Worm (Caenorhabditis elegans) whole organism, L2 larva: ENCODE results near the gene lgc-45.
A peak's percentile ranks its signal among the peaks of the same experiment; 100 is the strongest.

ENCODE experiments used
- C34F6.9 ChIP-seq: fragments of 150-350 bp; optimal IDR thresholded peaks from 2 replicates; lab custom pipeline; 2014; ENCODE audit warnings: missing biosample characterization, missing genetic modification characterization
- R02D3.7 ChIP-seq: fragments of 150-350 bp; optimal IDR thresholded peaks from 2 replicates; lab custom pipeline; 2014; ENCODE audit warnings: missing biosample characterization, missing genetic modification characterization
- ZK546.5 ChIP-seq: sonication (generic microtip); optimal IDR thresholded peaks from 2 replicates; lab custom pipeline; 2017; ENCODE audit warnings: missing biosample characterization, missing genetic modification characterization
- aly-2 ChIP-seq: fragments of 150-350 bp; optimal IDR thresholded peaks from 2 replicates; lab custom pipeline; 2014; ENCODE audit warnings: missing biosample characterization, missing genetic modification characterization
- ama-1 ChIP-seq: fragments of 150-350 bp; optimal IDR thresholded peaks from 2 replicates; lab custom pipeline; 2018; ENCODE audit warnings: inconsistent platforms
- ceh-16 ChIP-seq: fragments of 150-350 bp; optimal IDR thresholded peaks from 2 replicates; lab custom pipeline; 2014; ENCODE audit warnings: missing biosample characterization, missing genetic modification characterization
- ceh-82 ChIP-seq: fragments of 150-350 bp; optimal IDR thresholded peaks from 2 replicates; lab custom pipeline; 2014; ENCODE audit warnings: missing biosample characterization, missing genetic modification characterization
- crh-2 ChIP-seq: sonication (generic microtip); optimal IDR thresholded peaks from 2 replicates; lab custom pipeline; 2017; ENCODE audit warnings: missing biosample characterization, missing genetic modification characterization
- egl-27 ChIP-seq: sonication (generic microtip); optimal IDR thresholded peaks from 3 replicates; lab custom pipeline; 2017; ENCODE audit warnings: missing biosample characterization, missing genetic modification reagents, missing genetic modification characterization
- elt-1 ChIP-seq: fragments of 150-350 bp; optimal IDR thresholded peaks from 2 replicates; lab custom pipeline; 2014; ENCODE audit warnings: missing biosample characterization, missing genetic modification characterization
- elt-3 ChIP-seq: sonication (generic microtip); optimal IDR thresholded peaks from 2 replicates; lab custom pipeline; 2017; ENCODE audit warnings: missing biosample characterization, missing genetic modification characterization
- gmeb-1 ChIP-seq: fragments of 150-350 bp; optimal IDR thresholded peaks from 2 replicates; lab custom pipeline; 2014; ENCODE audit warnings: missing biosample characterization, missing genetic modification characterization
- lin-39 ChIP-seq: fragments of 150-350 bp; optimal IDR thresholded peaks from 2 replicates; lab custom pipeline; 2014; ENCODE audit warnings: missing biosample characterization, missing genetic modification reagents, missing genetic modification characterization
- lsy-2 ChIP-seq, 2 experiments: fragments of 150-350 bp in 1 of 2; sonication (generic microtip) in 1 of 2; optimal IDR thresholded peaks; 2 replicates each; lab custom pipeline; 2014 to 2017; ENCODE audit warnings: missing biosample characterization in 2 of 2, missing genetic modification characterization in 2 of 2
- mdl-1 ChIP-seq, 2 experiments: fragments of 150-350 bp in 1 of 2; sonication (generic microtip) in 1 of 2; optimal IDR thresholded peaks; 2 replicates each; lab custom pipeline; 2017; ENCODE audit warnings: missing biosample characterization in 2 of 2, missing genetic modification characterization in 2 of 2
- nhr-10 ChIP-seq: sonication (generic microtip); optimal IDR thresholded peaks from 2 replicates; lab custom pipeline; 2017; ENCODE audit warnings: missing biosample characterization, missing genetic modification characterization
- nhr-11 ChIP-seq: fragments of 150-350 bp; optimal IDR thresholded peaks from 2 replicates; lab custom pipeline; 2014; ENCODE audit warnings: missing biosample characterization, missing genetic modification characterization
- nhr-12 ChIP-seq: fragments of 150-350 bp; optimal IDR thresholded peaks from 2 replicates; lab custom pipeline; 2014; ENCODE audit warnings: missing biosample characterization, missing genetic modification characterization
- nhr-21 ChIP-seq: fragments of 150-350 bp; optimal IDR thresholded peaks from 2 replicates; lab custom pipeline; 2014; ENCODE audit warnings: missing biosample characterization, missing genetic modification characterization
- nhr-237 ChIP-seq: fragments of 150-350 bp; optimal IDR thresholded peaks from 2 replicates; lab custom pipeline; 2014; ENCODE audit warnings: missing biosample characterization, missing genetic modification characterization
- nhr-25 ChIP-seq: fragments of 150-350 bp; sonication (generic microtip); optimal IDR thresholded peaks from 3 replicates; lab custom pipeline; 2014; ENCODE audit warnings: missing biosample characterization, missing genetic modification characterization
- nhr-6 ChIP-seq: fragments of 150-350 bp; optimal IDR thresholded peaks from 2 replicates; lab custom pipeline; 2014; ENCODE audit warnings: missing biosample characterization, missing genetic modification characterization
- nhr-77 ChIP-seq: fragments of 150-350 bp; optimal IDR thresholded peaks from 2 replicates; lab custom pipeline; 2014; ENCODE audit warnings: missing biosample characterization, missing genetic modification characterization
- peb-1 ChIP-seq: fragments of 150-350 bp; optimal IDR thresholded peaks from 2 replicates; lab custom pipeline; 2014; ENCODE audit warnings: missing biosample characterization, missing genetic modification characterization
- sem-4 ChIP-seq: fragments of 150-350 bp; optimal IDR thresholded peaks from 2 replicates; lab custom pipeline; 2014; ENCODE audit warnings: missing biosample characterization, missing genetic modification reagents, missing genetic modification characterization
- skn-1 ChIP-seq: sonication (generic microtip); optimal IDR thresholded peaks from 2 replicates; lab custom pipeline; 2017; ENCODE audit warnings: missing biosample characterization, missing genetic modification characterization
- sma-3 ChIP-seq: sonication (generic microtip); optimal IDR thresholded peaks from 2 replicates; lab custom pipeline; 2016; ENCODE audit warnings: missing genetic modification reagents, missing genetic modification characterization, missing compliant biosample characterization
- sma-9 ChIP-seq, 2 experiments: fragments of 150-350 bp in 1 of 2; sonication (generic microtip) in 1 of 2; optimal IDR thresholded peaks; 2 replicates each; lab custom pipeline; 2014 to 2016; ENCODE audit warnings: missing genetic modification characterization in 2 of 2, mild to moderate bottlenecking in 1 of 2, missing biosample characterization in 1 of 2, missing compliant biosample characterization in 1 of 2, missing genetic modification reagents in 1 of 2, moderate library complexity in 1 of 2
- snpc-4 ChIP-seq: fragments of 150-350 bp; optimal IDR thresholded peaks from 2 replicates; lab custom pipeline; 2014; ENCODE audit warnings: missing biosample characterization, missing genetic modification characterization
- unc-39 ChIP-seq: fragments of 150-350 bp; optimal IDR thresholded peaks from 2 replicates; lab custom pipeline; 2014; ENCODE audit warnings: missing biosample characterization, missing genetic modification characterization
- unc-55 ChIP-seq: fragments of 150-350 bp; sonication (generic microtip); optimal IDR thresholded peaks from 3 replicates; lab custom pipeline; 2014; ENCODE audit warnings: missing biosample characterization, missing genetic modification reagents, missing genetic modification characterization
- unc-62 ChIP-seq: fragments of 150-350 bp; optimal IDR thresholded peaks from 2 replicates; lab custom pipeline; 2014; ENCODE audit warnings: missing biosample characterization, missing genetic modification reagents, missing genetic modification characterization
- zag-1 ChIP-seq: fragments of 150-350 bp; optimal IDR thresholded peaks from 2 replicates; lab custom pipeline; 2014; ENCODE audit warnings: missing biosample characterization, missing genetic modification characterization
- ztf-1 ChIP-seq: fragments of 200-800 bp; sonication (Bioruptor generic); conservative IDR thresholded peaks from 2 replicates; pipeline ENCODE4 v1.3.6; 2022; ENCODE audit warnings: missing genetic modification characterization, missing compliant biosample characterization
- ztf-11 ChIP-seq: sonication (generic microtip); optimal IDR thresholded peaks from 2 replicates; lab custom pipeline; 2017; ENCODE audit warnings: missing biosample characterization, missing genetic modification characterization

Gene lgc-45

DNA sequence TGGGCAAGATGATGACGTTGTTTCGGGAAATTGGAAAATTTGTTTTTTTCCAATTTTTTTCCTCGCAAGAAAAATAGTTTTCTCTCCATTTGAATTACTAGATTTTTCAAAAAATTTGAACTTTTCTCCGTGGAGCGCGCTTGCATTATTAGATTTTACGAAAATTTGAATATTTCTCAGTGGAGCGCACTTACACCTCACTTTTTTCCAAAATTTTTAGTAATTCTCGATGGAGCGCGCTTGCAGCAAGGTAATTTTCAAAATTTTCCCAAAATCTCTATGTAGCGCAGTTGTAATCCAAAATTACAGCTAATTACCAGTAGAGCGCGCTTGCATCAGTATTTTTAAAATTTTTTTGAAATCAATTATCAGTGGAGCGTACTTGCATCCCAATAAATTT lies 2.6 kb upstream of the lgc-45 start:
- TF ChIP-seq nhr-21 (tag; lab: Kevin White, UChicago) (no peak), nhr-6 (tag; lab: Kevin White, UChicago) (no peak), peb-1 (tag; lab: Kevin White, UChicago) (no peak), ama-1 (no peak), ztf-1 (no peak), C34F6.9 (tag; lab: Kevin White, UChicago) (no peak), nhr-10 (no peak), sma-9 (GFP tag; optimal IDR thresholded peaks at IDR 0.05; lab: Kevin White, UChicago) (no peak), sma-9 (tag; optimal IDR thresholded peaks at IDR 0.05; lab: Kevin White, UChicago) (no peak), ceh-82 (no peak), nhr-237 (tag; lab: Kevin White, UChicago) (no peak)

DNA sequence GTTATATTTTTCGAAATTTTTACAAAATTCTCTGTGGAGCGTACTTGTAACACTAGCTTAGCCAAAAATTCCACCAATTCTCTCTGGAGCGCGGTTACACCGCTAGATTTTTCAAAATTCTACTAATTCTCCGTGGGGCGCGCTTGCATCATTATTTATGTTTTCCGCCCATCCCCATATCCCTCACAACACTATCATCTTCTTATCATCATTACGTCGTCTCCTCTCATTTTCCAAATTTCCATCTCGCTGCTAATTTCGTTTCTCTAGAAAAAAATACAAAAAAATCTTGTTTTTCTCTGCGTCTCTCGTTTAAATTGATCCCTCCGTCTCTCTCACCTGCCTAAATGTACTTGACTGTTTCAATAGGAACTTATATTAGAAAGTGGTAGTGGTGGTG lies 2.0 kb upstream of the lgc-45 start:
- no peak for TF ChIP-seq snpc-4
- no peak for TF ChIP-seq elt-1
- no peak for TF ChIP-seq egl-27 (tag; lab: Kevin White, UChicago)
- peak; percentile 54 for TF ChIP-seq sma-3
- no peak for TF ChIP-seq ceh-82

DNA sequence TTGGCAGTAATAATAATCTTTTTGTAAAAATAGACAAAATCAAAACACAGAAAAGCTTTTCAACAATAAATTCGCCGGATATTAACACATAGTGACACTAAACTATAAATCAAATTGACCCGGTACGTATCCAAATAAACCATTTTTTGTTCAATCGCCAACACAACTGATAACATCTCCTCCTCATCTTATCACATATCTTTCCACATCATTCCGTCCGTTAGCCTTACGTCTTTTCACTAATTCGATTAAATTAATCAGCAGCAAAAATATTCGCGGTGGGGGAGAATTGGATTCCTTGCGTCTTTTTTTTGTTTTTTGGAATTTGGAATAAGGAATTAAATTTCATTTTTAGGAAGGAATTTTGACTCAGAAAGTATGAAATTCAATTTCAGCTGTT lies 688 bp upstream of the lgc-45 start:
- TF ChIP-seq sem-4 (tag; lab: Kevin White, UChicago) (no peak), nhr-237 (tag; lab: Kevin White, UChicago) (no peak), lin-39 (no peak), elt-3 (no peak), nhr-25 (tag; lab: Kevin White, UChicago) (no peak), ama-1 (no peak), ztf-11 (tag; lab: Kevin White, UChicago) (no peak)

DNA sequence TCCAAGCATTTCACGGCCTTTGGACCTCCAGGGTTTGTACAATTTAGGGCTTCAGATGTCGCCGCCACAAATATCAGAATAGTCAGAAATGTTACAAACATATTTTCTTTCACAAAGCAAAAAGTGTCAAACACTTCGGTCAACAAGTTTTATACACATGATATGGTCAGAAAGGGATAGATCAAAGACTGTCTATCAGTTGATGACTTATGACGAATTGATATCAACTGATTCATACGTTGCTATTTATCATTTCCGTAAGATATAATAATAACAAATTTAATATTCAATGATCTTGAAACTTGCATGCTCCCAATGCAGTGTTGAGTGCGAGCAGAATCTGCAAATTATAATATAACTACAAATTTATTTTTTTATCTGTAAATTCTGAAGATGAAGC lies 3.3 kb downstream of the lgc-45 start, which contains the start of gene W10G11.1:
Gene W10G11.1 (minus strand): TSS at position 101 of the 400 bp plus-strand sequence.
- TF ChIP-seq nhr-12 (no peak), ama-1 (no peak), unc-39 (no peak), nhr-25 (tag; lab: Kevin White, UChicago) (no peak), ceh-16 (tag; lab: Kevin White, UChicago) (no peak), lsy-2 (tag; optimal IDR thresholded peaks at IDR 0.05; lab: Kevin White, UChicago) (no peak), elt-1 (no peak), ztf-11 (tag; lab: Kevin White, UChicago) (no peak), nhr-21 (tag; lab: Kevin White, UChicago) (no peak), sma-3 (no peak), snpc-4 (no peak), gmeb-1 (tag; lab: Kevin White, UChicago) (no peak), unc-62 (GFP tag; lab: Kevin White, UChicago) (no peak), crh-2 (tag; lab: Kevin White, UChicago) (no peak), zag-1 (tag; lab: Kevin White, UChicago) (no peak), ZK546.5 (tag; lab: Kevin White, UChicago) (no peak), C34F6.9 (tag; lab: Kevin White, UChicago) (no peak), unc-55 (GFP tag; lab: Kevin White, UChicago) (no peak)
- TF ChIP-seq, all 48 proteins: peak for 0

DNA sequence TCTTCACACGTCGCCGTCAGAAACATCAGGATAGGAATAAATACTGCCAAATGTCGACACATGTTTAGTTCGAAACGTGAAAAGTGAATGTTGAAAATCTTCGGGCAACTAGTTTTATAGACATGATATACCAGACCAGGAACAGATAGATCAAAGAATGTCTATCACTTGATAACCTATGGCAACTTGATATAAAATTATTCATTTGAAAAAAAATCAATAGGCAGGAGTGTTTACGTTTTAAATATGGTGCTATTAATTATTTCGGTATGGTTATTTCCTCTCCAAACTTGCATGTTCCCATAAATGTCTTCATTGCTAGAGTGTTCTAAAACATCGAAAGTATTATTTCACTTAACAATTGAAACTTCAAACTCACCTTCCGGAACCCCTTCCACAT lies 4.3 kb downstream of the lgc-45 start, which contains the start of gene W10G11.2:
Gene W10G11.2 (minus strand): TSS at position 101 of the 400 bp plus-strand sequence.
- TF ChIP-seq sma-3 (no peak), R02D3.7 (tag; lab: Kevin White, UChicago) (no peak), aly-2 (tag; lab: Kevin White, UChicago) (no peak), nhr-12 (no peak), nhr-11 (tag; lab: Kevin White, UChicago) (no peak), peb-1 (tag; lab: Kevin White, UChicago) (no peak), ztf-1 (no peak), unc-62 (GFP tag; lab: Kevin White, UChicago) (no peak), lsy-2 (tag; optimal IDR thresholded peaks at IDR 0.05; lab: Kevin White, UChicago) (no peak), C34F6.9 (tag; lab: Kevin White, UChicago) (no peak), skn-1 (no peak), ztf-11 (tag; lab: Kevin White, UChicago) (no peak), nhr-77 (tag; lab: Kevin White, UChicago) (no peak), unc-55 (GFP tag; lab: Kevin White, UChicago) (no peak), mdl-1 (tag; optimal IDR thresholded peaks at IDR 0.05; lab: Kevin White, UChicago) (no peak), crh-2 (tag; lab: Kevin White, UChicago) (no peak)
- TF ChIP-seq, all 48 proteins: peak for 0
